1 fruit fly cellular context compared by ENCODE assay signal in genomic region chr2L:17588173-17589082, dm6.
TF ChIP-seq lines count a peak whose summit lies in the region.

No protein-coding gene starts in this region.

TF ChIP-seq in whole organism, embryonic, 481 proteins besides CTCF, POLR2A, EP300 and RAD21 (continued from another document and continues in another):
- TF ChIP-seq CG42726 (GFP tag; IDR thresholded peaks at IDR 0.05; lab: Robert Waterston, UW; ENCODE audit: partially characterized antibody) (no peak), CG13424 (tag; optimal IDR thresholded peaks at IDR 0.05; lab: Kevin White, UChicago) (peak; percentile 69), BtbVII (GFP tag; optimal IDR thresholded peaks at IDR 0.05; lab: Kevin White, UChicago) (no peak), croc (GFP tag; conservative IDR thresholded peaks at IDR 0.05; lab: Robert Waterston, UW) (peak; percentile 14; the same call in 1 of the 3 replicates), HLH4C (GFP tag; IDR thresholded peaks at IDR 0.05; lab: Robert Waterston, UW; ENCODE audit: partially characterized antibody) (no peak), CG18619 (GFP tag; optimal IDR thresholded peaks at IDR 0.05; lab: Kevin White, UChicago) (peak; percentile 35), CG10565 (GFP tag; optimal IDR thresholded peaks at IDR 0.05; lab: Kevin White, UChicago) (no peak), CG9727 (GFP tag; optimal IDR thresholded peaks at IDR 0.05; lab: Kevin White, UChicago) (peak; percentile 74), sob (GFP tag; IDR thresholded peaks at IDR 0.05; lab: Robert Waterston, UW) (no peak), CG17912 (GFP tag; optimal IDR thresholded peaks at IDR 0.05; lab: Kevin White, UChicago) (no peak), CG4360 (GFP tag; IDR thresholded peaks at IDR 0.05; lab: Robert Waterston, UW) (no peak), YL-1 (GFP tag; optimal IDR thresholded peaks at IDR 0.05; lab: Kevin White, UChicago) (no peak), NK7.1 (GFP tag; optimal IDR thresholded peaks at IDR 0.05; lab: Kevin White, UChicago) (no peak), zen2 (GFP tag; IDR thresholded peaks at IDR 0.05; lab: Robert Waterston, UW; ENCODE audit: partially characterized antibody) (no peak), run (tag; optimal IDR thresholded peaks at IDR 0.05; lab: Kevin White, UChicago) (no peak), Hsf (GFP tag; optimal IDR thresholded peaks at IDR 0.05; lab: Kevin White, UChicago) (no peak), Xbp1 (GFP tag; optimal IDR thresholded peaks at IDR 0.05; lab: Kevin White, UChicago) (peak; percentile 24), prd (optimal IDR thresholded peaks at IDR 0.05; lab: Kevin White, UChicago) (no peak), prd (GFP tag; IDR thresholded peaks at IDR 0.05; lab: Robert Waterston, UW) (no peak), Stat92E (GFP tag; optimal IDR thresholded peaks at IDR 0.05; lab: Kevin White, UChicago) (no peak), CG8478 (optimal IDR thresholded peaks at IDR 0.05; lab: Kevin White, UChicago) (no peak), CG9932 (GFP tag; IDR thresholded peaks at IDR 0.05; lab: Robert Waterston, UW) (no peak), emc (GFP tag; optimal IDR thresholded peaks at IDR 0.05; lab: Kevin White, UChicago) (no peak), her (GFP tag; optimal IDR thresholded peaks at IDR 0.05; lab: Kevin White, UChicago) (no peak), oc (tag; optimal IDR thresholded peaks at IDR 0.05; lab: Kevin White, UChicago) (peak; percentile 29), pros (GFP tag; optimal IDR thresholded peaks at IDR 0.05; lab: Kevin White, UChicago) (peak; percentile 60), CkIIα-i1 (GFP tag; IDR thresholded peaks at IDR 0.05; lab: Robert Waterston, UW) (no peak), Tbp (GFP tag; optimal IDR thresholded peaks at IDR 0.05; lab: Kevin White, UChicago) (no peak), CG14014 (GFP tag; IDR thresholded peaks at IDR 0.05; lab: Robert Waterston, UW) (no peak), CG2678 (tag; optimal IDR thresholded peaks at IDR 0.05; lab: Kevin White, UChicago) (peak; percentile 82), Xrp1 (GFP tag; IDR thresholded peaks at IDR 0.05; lab: Robert Waterston, UW) (0 out of 2 replicates have a peak, but pooled peaks have one; percentile 31), CG10209 (GFP tag; optimal IDR thresholded peaks at IDR 0.05; lab: Kevin White, UChicago) (peak; percentile 13), CG8944 (GFP tag; optimal IDR thresholded peaks at IDR 0.05; lab: Kevin White, UChicago) (no peak), CG11560 (tag; IDR thresholded peaks at IDR 0.05; lab: Robert Waterston, UW) (no peak), CG9876 (GFP tag; optimal IDR thresholded peaks at IDR 0.05; lab: Kevin White, UChicago) (no peak), crol (GFP tag; IDR thresholded peaks at IDR 0.05; lab: Robert Waterston, UW) (peak; percentile 64), cad (GFP tag; optimal IDR thresholded peaks at IDR 0.05; lab: Kevin White, UChicago) (no peak), CG15073 (GFP tag; optimal IDR thresholded peaks at IDR 0.05; lab: Kevin White, UChicago) (no peak), grau (tag; optimal IDR thresholded peaks at IDR 0.05; lab: Kevin White, UChicago) (peak; percentile 72), al (GFP tag; IDR thresholded peaks at IDR 0.05; lab: Robert Waterston, UW) (no peak), CG11456 (GFP tag; IDR thresholded peaks at IDR 0.05; lab: Robert Waterston, UW) (0 out of 3 replicates have a peak, but pooled peaks have one; percentile 55), rib (GFP tag; IDR thresholded peaks at IDR 0.05; lab: Robert Waterston, UW) (no peak), ab (GFP tag; optimal IDR thresholded peaks at IDR 0.05; lab: Kevin White, UChicago) (no peak), Hr3 (GFP tag; optimal IDR thresholded peaks at IDR 0.05; lab: Kevin White, UChicago) (peak; percentile 38), lov (optimal IDR thresholded peaks at IDR 0.05; lab: Kevin White, UChicago) (no peak), lov (GFP tag; IDR thresholded peaks at IDR 0.05; lab: Robert Waterston, UW) (no peak), CG6854 (GFP tag; optimal IDR thresholded peaks at IDR 0.05; lab: Kevin White, UChicago) (no peak), gce (GFP tag; IDR thresholded peaks at IDR 0.05; lab: Robert Waterston, UW) (no peak), Rx (GFP tag; IDR thresholded peaks at IDR 0.05; lab: Robert Waterston, UW) (no peak), Mad (GFP tag; optimal IDR thresholded peaks at IDR 0.05; lab: Kevin White, UChicago) (no peak), CoRest (tag; optimal IDR thresholded peaks at IDR 0.05; lab: Kevin White, UChicago) (peak; percentile 80), abd-A (tag; optimal IDR thresholded peaks at IDR 0.05; lab: Kevin White, UChicago) (peak; percentile 50), H15 (GFP tag; IDR thresholded peaks at IDR 0.05; lab: Robert Waterston, UW) (no peak), TFAM (GFP tag; optimal IDR thresholded peaks at IDR 0.05; lab: Kevin White, UChicago) (no peak), crp (GFP tag; optimal IDR thresholded peaks at IDR 0.05; lab: Kevin White, UChicago) (no peak), CG4707 (GFP tag; optimal IDR thresholded peaks at IDR 0.05; lab: Kevin White, UChicago) (no peak), Kr (GFP tag; optimal IDR thresholded peaks at IDR 0.05; lab: Kevin White, UChicago) (no peak), Mes4 (GFP tag; optimal IDR thresholded peaks at IDR 0.05; lab: Kevin White, UChicago) (no peak), ssp (GFP tag; IDR thresholded peaks at IDR 0.05; lab: Robert Waterston, UW) (no peak), CG31224 (GFP tag; IDR thresholded peaks at IDR 0.05; lab: Robert Waterston, UW) (peak; percentile 38; the same call in 1 of the 2 replicates), bowl (GFP tag; IDR thresholded peaks at IDR 0.05; lab: Robert Waterston, UW) (no peak), CG8290 (GFP tag; optimal IDR thresholded peaks at IDR 0.05; lab: Kevin White, UChicago) (no peak), CG8290 (tag; optimal IDR thresholded peaks at IDR 0.05; lab: Kevin White, UChicago) (peak in 1 of 2 experiments; percentile 43), CG6654 (GFP tag; optimal IDR thresholded peaks at IDR 0.05; lab: Kevin White, UChicago) (no peak), CG7745 (tag; optimal IDR thresholded peaks at IDR 0.05; lab: Kevin White, UChicago) (no peak), CG15601 (tag; optimal IDR thresholded peaks at IDR 0.05; lab: Kevin White, UChicago) (peak; percentile 61), CG1832 (GFP tag; optimal IDR thresholded peaks at IDR 0.05; lab: Kevin White, UChicago) (no peak), CG8089 (GFP tag; optimal IDR thresholded peaks at IDR 0.05; lab: Kevin White, UChicago) (no peak), Dbx (GFP tag; IDR thresholded peaks at IDR 0.05; lab: Robert Waterston, UW) (0 out of 3 replicates have a peak, but pooled peaks have one; percentile 45), sna (GFP tag; IDR thresholded peaks at IDR 0.05; lab: Robert Waterston, UW; ENCODE audit: partially characterized antibody) (no peak), sc (optimal IDR thresholded peaks at IDR 0.05; lab: Kevin White, UChicago) (no peak), sc (GFP tag; optimal IDR thresholded peaks at IDR 0.05; lab: Kevin White, UChicago) (peak; percentile 36), CG3726 (GFP tag; IDR thresholded peaks at IDR 0.05; lab: Robert Waterston, UW) (no peak), Lpt (GFP tag; optimal IDR thresholded peaks at IDR 0.05; lab: Kevin White, UChicago) (no peak), dmrt11E (tag; optimal IDR thresholded peaks at IDR 0.05; lab: Kevin White, UChicago) (peak; percentile 80), nerfin-1 (tag; optimal IDR thresholded peaks at IDR 0.05; lab: Kevin White, UChicago) (peak; percentile 15), Jarid2 (GFP tag; optimal IDR thresholded peaks at IDR 0.05; lab: Kevin White, UChicago) (no peak), CG11723 (GFP tag; optimal IDR thresholded peaks at IDR 0.05; lab: Kevin White, UChicago) (no peak), CG15269 (tag; optimal IDR thresholded peaks at IDR 0.05; lab: Kevin White, UChicago) (peak; percentile 52), amos (GFP tag; IDR thresholded peaks at IDR 0.05; lab: Robert Waterston, UW; ENCODE audit: partially characterized antibody) (no peak), CG12219 (GFP tag; optimal IDR thresholded peaks at IDR 0.05; lab: Kevin White, UChicago) (no peak), kni (GFP tag; optimal IDR thresholded peaks at IDR 0.05; lab: Kevin White, UChicago) (peak; percentile 32), CG6175 (GFP tag; IDR thresholded peaks at IDR 0.05; lab: Robert Waterston, UW) (no peak), btn (GFP tag; optimal IDR thresholded peaks at IDR 0.05; lab: Kevin White, UChicago) (no peak), B-H2 (GFP tag; optimal IDR thresholded peaks at IDR 0.05; lab: Kevin White, UChicago) (no peak), CG6272 (GFP tag; IDR thresholded peaks at IDR 0.05; lab: Robert Waterston, UW) (0 out of 2 replicates have a peak, but pooled peaks have one; percentile 20), gem (tag; optimal IDR thresholded peaks at IDR 0.05; lab: Kevin White, UChicago) (peak; percentile 82), zfh2 (GFP tag; optimal IDR thresholded peaks at IDR 0.05; lab: Kevin White, UChicago) (no peak), D19B (GFP tag; optimal IDR thresholded peaks at IDR 0.05; lab: Kevin White, UChicago) (no peak), CG15696 (tag; optimal IDR thresholded peaks at IDR 0.05; lab: Kevin White, UChicago) (peak; percentile 64), CrebB (tag; optimal IDR thresholded peaks at IDR 0.05; lab: Kevin White, UChicago) (no peak), Atf3 (GFP tag; optimal IDR thresholded peaks at IDR 0.05; lab: Kevin White, UChicago) (no peak), gro (GFP tag; optimal IDR thresholded peaks at IDR 0.05; lab: Kevin White, UChicago) (no peak), CG17568 (GFP tag; optimal IDR thresholded peaks at IDR 0.05; lab: Kevin White, UChicago) (no peak), chm (GFP tag; IDR thresholded peaks at IDR 0.05; lab: Robert Waterston, UW) (0 out of 2 replicates have a peak, but pooled peaks have one; percentile 6), CG10654 (GFP tag; optimal IDR thresholded peaks at IDR 0.05; lab: Kevin White, UChicago) (peak; percentile 18), fru (optimal IDR thresholded peaks at IDR 0.05; lab: Kevin White, UChicago) (no peak), gfzf (GFP tag; optimal IDR thresholded peaks at IDR 0.05; lab: Kevin White, UChicago) (no peak), Ssrp (tag; optimal IDR thresholded peaks at IDR 0.05; lab: Kevin White, UChicago) (peak; percentile 72), HLH54F (GFP tag; optimal IDR thresholded peaks at IDR 0.05; lab: Kevin White, UChicago) (no peak), CG34224 (GFP tag; IDR thresholded peaks at IDR 0.05; lab: Robert Waterston, UW; ENCODE audit: partially characterized antibody) (no peak), CG1024 (GFP tag; IDR thresholded peaks at IDR 0.05; lab: Robert Waterston, UW) (no peak), Bgb (GFP tag; IDR thresholded peaks at IDR 0.05; lab: Robert Waterston, UW; ENCODE audit: partially characterized antibody) (no peak), nmo (GFP tag; optimal IDR thresholded peaks at IDR 0.05; lab: Kevin White, UChicago) (peak; percentile 82), Six4 (GFP tag; optimal IDR thresholded peaks at IDR 0.05; lab: Kevin White, UChicago) (no peak), CG3838 (GFP tag; optimal IDR thresholded peaks at IDR 0.05; lab: Kevin White, UChicago) (no peak), cwo (GFP tag; optimal IDR thresholded peaks at IDR 0.05; lab: Kevin White, UChicago) (peak; percentile 31), Sox102F (GFP tag; optimal IDR thresholded peaks at IDR 0.05; lab: Kevin White, UChicago) (peak; percentile 66), repo (GFP tag; optimal IDR thresholded peaks at IDR 0.05; lab: Kevin White, UChicago) (no peak), Bteb2 (GFP tag; optimal IDR thresholded peaks at IDR 0.05; lab: Kevin White, UChicago) (no peak), psq (GFP tag; optimal IDR thresholded peaks at IDR 0.05; lab: Kevin White, UChicago) (no peak), yki (optimal IDR thresholded peaks at IDR 0.05; lab: Kevin White, UChicago) (no peak), CG12155 (GFP tag; optimal IDR thresholded peaks at IDR 0.05; lab: Kevin White, UChicago) (no peak), gsb (GFP tag; IDR thresholded peaks at IDR 0.05; lab: Robert Waterston, UW) (no peak), CG18599 (GFP tag; optimal IDR thresholded peaks at IDR 0.05; lab: Kevin White, UChicago) (peak; percentile 36), aop (GFP tag; IDR thresholded peaks at IDR 0.05; lab: Robert Waterston, UW) (no peak), nau (GFP tag; optimal IDR thresholded peaks at IDR 0.05; lab: Kevin White, UChicago) (no peak), CG12659 (GFP tag; optimal IDR thresholded peaks at IDR 0.05; lab: Kevin White, UChicago) (peak; percentile 50), Deaf1 (tag; optimal IDR thresholded peaks at IDR 0.05; lab: Kevin White, UChicago) (peak; percentile 17), tll (GFP tag; optimal IDR thresholded peaks at IDR 0.05; lab: Kevin White, UChicago) (no peak), Fer2 (tag; optimal IDR thresholded peaks at IDR 0.05; lab: Kevin White, UChicago) (no peak), CG33557 (GFP tag; optimal IDR thresholded peaks at IDR 0.05; lab: Kevin White, UChicago) (peak; percentile 55), Mrtf (GFP tag; IDR thresholded peaks at IDR 0.05; lab: Robert Waterston, UW) (0 out of 3 replicates have a peak, but pooled peaks have one; percentile 25), CG8388 (GFP tag; optimal IDR thresholded peaks at IDR 0.05; lab: Kevin White, UChicago) (peak; percentile 56), nerfin-2 (GFP tag; IDR thresholded peaks at IDR 0.05; lab: Robert Waterston, UW; ENCODE audit: partially characterized antibody) (no peak), tin (GFP tag; optimal IDR thresholded peaks at IDR 0.05; lab: Kevin White, UChicago) (no peak), Oaz (GFP tag; IDR thresholded peaks at IDR 0.05; lab: Robert Waterston, UW) (no peak), Ets97D (GFP tag; optimal IDR thresholded peaks at IDR 0.05; lab: Kevin White, UChicago) (no peak), lmd (GFP tag; IDR thresholded peaks at IDR 0.05; lab: Robert Waterston, UW) (no peak), danr (GFP tag; IDR thresholded peaks at IDR 0.05; lab: Robert Waterston, UW) (no peak), Poxn (GFP tag; IDR thresholded peaks at IDR 0.05; lab: Robert Waterston, UW) (no peak), CG4617 (GFP tag; optimal IDR thresholded peaks at IDR 0.05; lab: Kevin White, UChicago; ENCODE audit: borderline replicate concordance) (no peak), slp2 (GFP tag; optimal IDR thresholded peaks at IDR 0.05; lab: Kevin White, UChicago) (no peak), CG13123 (GFP tag; optimal IDR thresholded peaks at IDR 0.05; lab: Kevin White, UChicago) (no peak), ken (GFP tag; IDR thresholded peaks at IDR 0.05; lab: Robert Waterston, UW) (no peak), ERR (GFP tag; optimal IDR thresholded peaks at IDR 0.05; lab: Kevin White, UChicago) (no peak), CG17186 (GFP tag; optimal IDR thresholded peaks at IDR 0.05; lab: Kevin White, UChicago) (no peak)
